Worm (Caenorhabditis elegans): Measurements from ENCODE around the gene F16G10.14.

ce11 chrII:2411555-2411954, 12.8 kb upstream of the F16G10.14 start:
- TF ChIP-seq cog-1 (tag; optimal IDR thresholded peaks at IDR 0.05) (no peak), tab-1 (GFP tag; IDR thresholded peaks at IDR 0.05) (no peak), med-1 (GFP tag; optimal IDR thresholded peaks at IDR 0.05; ENCODE audit: insufficient read depth) (no peak), flt-1 (GFP tag; IDR thresholded peaks at IDR 0.05) (no peak), ref-1 (GFP tag; conservative IDR thresholded peaks at IDR 0.05) (no peak), T22C8.4 (GFP tag; IDR thresholded peaks at IDR 0.05) (no peak), ztf-23 (GFP tag; IDR thresholded peaks at IDR 0.05) (no peak), klf-2 (GFP tag; conservative IDR thresholded peaks at IDR 0.05) (no peak)
